Worm (Caenorhabditis elegans): ENCODE data around the gene K07E8.6.

DNA sequence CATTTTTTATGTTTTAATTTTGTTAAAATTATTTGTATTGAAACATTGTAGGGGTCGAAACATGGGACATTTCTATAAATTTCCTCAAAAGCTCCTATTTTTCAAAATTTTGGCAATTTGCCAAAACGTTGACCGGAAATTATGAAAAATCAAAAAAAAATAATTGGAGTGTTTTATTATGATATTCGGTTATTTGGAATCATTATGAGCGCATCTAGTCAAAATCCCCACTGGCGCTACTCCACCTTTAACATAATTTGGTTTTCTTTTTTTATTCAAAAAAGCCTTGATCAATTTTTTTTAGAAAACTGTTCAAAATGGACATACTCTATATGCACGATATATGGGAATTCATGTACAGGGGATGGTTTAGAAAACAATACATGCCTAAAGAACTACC is 34.1 kb downstream of the K07E8.6 start, which contains the start of gene W04H10.2:
- TF ChIP-seq W03F9.2 (tag; optimal IDR thresholded peaks at IDR 0.05) (no peak), dao-5 (tag; optimal IDR thresholded peaks at IDR 0.05) (no peak)
